Worm (Caenorhabditis elegans) whole organism, midembryonic: ENCODE measurements around the gene nspe-4.

Source experiments
- T22C8.4 ChIP-seq: fragments of 200-800 bp; sonication (Bioruptor generic); IDR thresholded peaks from 2 replicates; pipeline ENCODE4 v1.3.6; 2022; ENCODE audit warnings: missing genetic modification characterization, missing compliant biosample characterization
- med-1 ChIP-seq: sonication (generic microtip); optimal IDR thresholded peaks from 2 replicates; lab custom pipeline; 2017; ENCODE audit warnings: missing genetic modification characterization, mild to moderate bottlenecking, missing compliant biosample characterization, antibody characterized with exemption, missing genetic modification reagents; ENCODE audit not compliant: insufficient read depth
- ref-1 ChIP-seq: fragments of 200-800 bp; sonication (Bioruptor generic); conservative IDR thresholded peaks from 2 replicates; pipeline ENCODE4 v1.3.6; 2022; ENCODE audit warnings: missing genetic modification reagents, missing genetic modification characterization, missing compliant biosample characterization
- ztf-23 ChIP-seq: fragments of 200-800 bp; sonication (Bioruptor generic); IDR thresholded peaks from 2 replicates; pipeline ENCODE4 v1.3.6; 2022; ENCODE audit warnings: missing genetic modification reagents, missing genetic modification characterization, missing compliant biosample characterization

- TF ChIP-seq med-1 (GFP tag; lab: Kevin White, UChicago) (no peak), T22C8.4 (GFP tag; lab: Robert Waterston, UW) (no peak), ref-1 (GFP tag; lab: Robert Waterston, UW) (no peak), ztf-23 (GFP tag; lab: Robert Waterston, UW) (no peak)
Measured at ce11 chrII:12628566-12628965, 16.2 kb downstream of the nspe-4 start, which contains the start of gene nspe-5.
